Worm (Caenorhabditis elegans) whole organism, L3 larva: Measurements from ENCODE around the gene pals-32.

Experiments used
- ZK546.5 ChIP-seq: sonication (generic microtip); optimal IDR thresholded peaks from 2 replicates; lab custom pipeline; 2017; ENCODE audit warnings: missing biosample characterization, missing genetic modification characterization
- aly-2 ChIP-seq: fragments of 150-350 bp; optimal IDR thresholded peaks from 2 replicates; lab custom pipeline; 2014; ENCODE audit warnings: missing biosample characterization, missing genetic modification characterization
- ama-1 ChIP-seq: fragments of 150-350 bp; optimal IDR thresholded peaks from 2 replicates; lab custom pipeline; 2018
- ceh-16 ChIP-seq: sonication (generic microtip); optimal IDR thresholded peaks from 2 replicates; lab custom pipeline; 2017; ENCODE audit warnings: missing biosample characterization, missing genetic modification characterization
- ceh-9 ChIP-seq: sonication (generic microtip); optimal IDR thresholded peaks from 2 replicates; lab custom pipeline; 2018; ENCODE audit warnings: missing biosample characterization, missing genetic modification characterization
- daf-12 ChIP-seq: fragments of 150-350 bp; optimal IDR thresholded peaks from 2 replicates; lab custom pipeline; 2014; ENCODE audit warnings: missing biosample characterization, missing genetic modification reagents, missing genetic modification characterization
- egl-5 ChIP-seq: fragments of 150-350 bp; optimal IDR thresholded peaks from 2 replicates; lab custom pipeline; 2017; ENCODE audit warnings: missing biosample characterization, missing genetic modification reagents, missing genetic modification characterization, inconsistent platforms
- elt-1 ChIP-seq: fragments of 150-350 bp; optimal IDR thresholded peaks from 2 replicates; lab custom pipeline; 2014; ENCODE audit warnings: missing biosample characterization, missing genetic modification characterization
- elt-3 ChIP-seq, 3 experiments: fragments of 150-350 bp in 1 of 3; sonication (generic microtip) in 2 of 3; optimal IDR thresholded peaks; 2 replicates in 2 of 3; 4 replicates in 1 of 3; lab custom pipeline; 2014 to 2017; ENCODE audit warnings: missing biosample characterization in 3 of 3, missing genetic modification characterization in 3 of 3
- eor-1 ChIP-seq, 2 experiments: fragments of 150-350 bp; optimal IDR thresholded peaks; 2 replicates each; lab custom pipeline; 2014 to 2018; ENCODE audit warnings: missing biosample characterization in 2 of 2, missing genetic modification characterization in 2 of 2
- fkh-2 ChIP-seq: fragments of 150-350 bp; optimal IDR thresholded peaks from 2 replicates; lab custom pipeline; 2014; ENCODE audit warnings: missing biosample characterization, missing genetic modification reagents, missing genetic modification characterization
- fos-1 ChIP-seq: fragments of 150-350 bp; optimal IDR thresholded peaks from 2 replicates; lab custom pipeline; 2014; ENCODE audit warnings: missing biosample characterization, missing genetic modification characterization
- hmg-11 ChIP-seq: sonication (generic microtip); optimal IDR thresholded peaks from 2 replicates; lab custom pipeline; 2016; ENCODE audit warnings: missing genetic modification characterization, missing compliant biosample characterization
- lin-15B ChIP-seq: fragments of 150-350 bp; optimal IDR thresholded peaks from 2 replicates; lab custom pipeline; 2014; ENCODE audit warnings: missing biosample characterization, missing genetic modification characterization
- lin-39 ChIP-seq: fragments of 150-350 bp; optimal IDR thresholded peaks from 2 replicates; lab custom pipeline; 2018; ENCODE audit warnings: missing biosample characterization, missing genetic modification reagents, missing genetic modification characterization
- lsy-12 ChIP-seq: sonication (generic microtip); optimal IDR thresholded peaks from 2 replicates; lab custom pipeline; 2016; ENCODE audit warnings: mild to moderate bottlenecking, missing genetic modification characterization, missing compliant biosample characterization
- mdl-1 ChIP-seq: fragments of 150-350 bp; optimal IDR thresholded peaks from 2 replicates; lab custom pipeline; 2014; ENCODE audit warnings: missing biosample characterization, missing genetic modification characterization
- mml-1 ChIP-seq: fragments of 150-350 bp; sonication (generic microtip); optimal IDR thresholded peaks from 3 replicates; lab custom pipeline; 2014; ENCODE audit warnings: missing biosample characterization, missing genetic modification characterization
- nfya-1 ChIP-seq: sonication (generic microtip); optimal IDR thresholded peaks from 2 replicates; lab custom pipeline; 2017; ENCODE audit warnings: missing genetic modification characterization, mild to moderate bottlenecking, missing compliant biosample characterization, antibody characterized with exemption, moderate library complexity; ENCODE audit not compliant: insufficient read depth
- nhr-11 ChIP-seq: fragments of 150-350 bp; optimal IDR thresholded peaks from 2 replicates; lab custom pipeline; 2014; ENCODE audit warnings: missing biosample characterization, missing genetic modification characterization
- nhr-12 ChIP-seq: fragments of 150-350 bp; optimal IDR thresholded peaks from 2 replicates; lab custom pipeline; 2014; ENCODE audit warnings: missing biosample characterization, missing genetic modification characterization
- nhr-237 ChIP-seq: fragments of 150-350 bp; optimal IDR thresholded peaks from 2 replicates; lab custom pipeline; 2014; ENCODE audit warnings: missing biosample characterization, missing genetic modification characterization
- nhr-28 ChIP-seq: fragments of 150-350 bp; optimal IDR thresholded peaks from 2 replicates; lab custom pipeline; 2014; ENCODE audit warnings: missing biosample characterization, missing genetic modification characterization
- nhr-67 ChIP-seq: fragments of 150-350 bp; optimal IDR thresholded peaks from 2 replicates; lab custom pipeline; 2014; ENCODE audit warnings: missing biosample characterization, missing genetic modification characterization
- nhr-76 ChIP-seq: fragments of 150-350 bp; sonication (generic microtip); optimal IDR thresholded peaks from 5 replicates; lab custom pipeline; 2014; ENCODE audit warnings: missing biosample characterization, missing genetic modification characterization
- nhr-77 ChIP-seq: fragments of 150-350 bp; optimal IDR thresholded peaks from 2 replicates; lab custom pipeline; 2014; ENCODE audit warnings: missing biosample characterization, missing genetic modification characterization
- pha-4 ChIP-seq: fragments of 150-350 bp; optimal IDR thresholded peaks from 2 replicates; lab custom pipeline; 2014; ENCODE audit warnings: missing biosample characterization, missing genetic modification reagents, missing genetic modification characterization
- pqm-1 ChIP-seq: fragments of 150-350 bp; optimal IDR thresholded peaks from 2 replicates; lab custom pipeline; 2017; ENCODE audit warnings: missing biosample characterization, missing genetic modification characterization, inconsistent platforms
- sea-2 ChIP-seq: fragments of 150-350 bp; sonication (generic microtip); optimal IDR thresholded peaks from 4 replicates; lab custom pipeline; 2014; ENCODE audit warnings: missing biosample characterization, missing genetic modification reagents, missing genetic modification characterization
- skn-1 ChIP-seq: fragments of 150-350 bp; optimal IDR thresholded peaks from 2 replicates; lab custom pipeline; 2014; ENCODE audit warnings: missing biosample characterization, missing genetic modification characterization
- snpc-4 ChIP-seq: fragments of 150-350 bp; optimal IDR thresholded peaks from 2 replicates; lab custom pipeline; 2014; ENCODE audit warnings: missing biosample characterization, missing genetic modification characterization
- tbx-2 ChIP-seq: sonication (generic microtip); optimal IDR thresholded peaks from 2 replicates; lab custom pipeline; 2016; ENCODE audit warnings: mild to moderate bottlenecking, missing genetic modification characterization, missing compliant biosample characterization
- unc-62 ChIP-seq: fragments of 150-350 bp; sonication (generic microtip); optimal IDR thresholded peaks from 4 replicates; lab custom pipeline; 2014; ENCODE audit warnings: missing biosample characterization, missing genetic modification reagents, missing genetic modification characterization
- ztf-11 ChIP-seq: fragments of 150-350 bp; optimal IDR thresholded peaks from 2 replicates; lab custom pipeline; 2014; ENCODE audit warnings: missing biosample characterization, missing genetic modification characterization

The pals-32 gene

ce11 chrV:2909525-2909924 is 13.1 kb downstream of the pals-32 start, which contains the start of gene zmp-3:
Gene zmp-3 (minus strand): TSS chrV:2909625.
- TF ChIP-seq sea-2 (GFP tag; lab: Kevin White, UChicago) = no peak
- TF ChIP-seq lin-15B (tag; lab: Kevin White, UChicago) = no peak
- TF ChIP-seq nhr-12 (tag; lab: Kevin White, UChicago) = no peak
- TF ChIP-seq skn-1 (tag; lab: Kevin White, UChicago) = no peak
- TF ChIP-seq daf-12 (tag; lab: Kevin White, UChicago) = no peak

- TF ChIP-seq nhr-67 (no peak), hmg-11 (tag; lab: Kevin White, UChicago) (no peak), lin-15B (tag; lab: Kevin White, UChicago) (no peak), skn-1 (tag; lab: Kevin White, UChicago) (no peak), nhr-11 (tag; lab: Kevin White, UChicago) (no peak), lsy-12 (tag; lab: Kevin White, UChicago) (no peak), nhr-28 (tag; lab: Kevin White, UChicago) (no peak), nfya-1 (tag; lab: Kevin White, UChicago) (no peak), nhr-12 (tag; lab: Kevin White, UChicago) (no peak), sea-2 (GFP tag; lab: Kevin White, UChicago) (no peak), fos-1 (tag; lab: Kevin White, UChicago) (no peak), elt-1 (tag; lab: Kevin White, UChicago) (no peak), aly-2 (tag; lab: Kevin White, UChicago) (no peak), nhr-77 (no peak), nhr-237 (no peak), eor-1 (tag; optimal IDR thresholded peaks at IDR 0.05; lab: Kevin White, UChicago) (no peak)
Measured at ce11 chrV:2912901-2913300, 16.5 kb downstream of the pals-32 start, which contains the start of gene C31B8.9. Gene C31B8.9 (minus strand): TSS chrV:2913001.

ce11 chrV:2913948-2914347 is 17.5 kb downstream of the pals-32 start, which contains the start of gene srh-146:
Gene srh-146 (plus strand): TSS chrV:2914248.
- no peak for TF ChIP-seq pha-4
- no peak for TF ChIP-seq ceh-9
- TF ChIP-seq mml-1 (tag; lab: Kevin White, UChicago) = no peak
- TF ChIP-seq eor-1 (tag; optimal IDR thresholded peaks at IDR 0.05; lab: Kevin White, UChicago) = no peak
- no peak for TF ChIP-seq nhr-28 (tag; lab: Kevin White, UChicago)
- TF ChIP-seq pqm-1 = no peak
- no peak for TF ChIP-seq lsy-12 (tag; lab: Kevin White, UChicago)
- no peak for TF ChIP-seq unc-62
- no peak for TF ChIP-seq fkh-2 (tag; lab: Kevin White, UChicago)
- no peak for TF ChIP-seq skn-1 (tag; lab: Kevin White, UChicago)
- no peak for TF ChIP-seq nhr-67
- TF ChIP-seq lin-15B (tag; lab: Kevin White, UChicago) = no peak
- TF ChIP-seq fos-1 (tag; lab: Kevin White, UChicago) = no peak
- no peak for TF ChIP-seq nhr-76 (tag; lab: Kevin White, UChicago)
- TF ChIP-seq nhr-11 (tag; lab: Kevin White, UChicago) = no peak
- TF ChIP-seq mdl-1 = no peak
- TF ChIP-seq ceh-16 (tag; lab: Kevin White, UChicago) = no peak
- TF ChIP-seq egl-5 (tag; lab: Kevin White, UChicago) = no peak
- TF ChIP-seq snpc-4 (tag; lab: Kevin White, UChicago) = no peak

- no peak for TF ChIP-seq eor-1 (tag; optimal IDR thresholded peaks at IDR 0.05; lab: Kevin White, UChicago)
- no peak for TF ChIP-seq nhr-28 (tag; lab: Kevin White, UChicago)
- no peak for TF ChIP-seq elt-1 (tag; lab: Kevin White, UChicago)
- no peak for TF ChIP-seq pqm-1
- no peak for TF ChIP-seq egl-5 (tag; lab: Kevin White, UChicago)
- TF ChIP-seq nhr-12 (tag; lab: Kevin White, UChicago) = no peak
- no peak for TF ChIP-seq mml-1 (tag; lab: Kevin White, UChicago)
- no peak for TF ChIP-seq ama-1 (lab: Kevin White, UChicago)
- TF ChIP-seq tbx-2 (tag; lab: Kevin White, UChicago) = no peak
- no peak for TF ChIP-seq lin-39 (tag; lab: Kevin White, UChicago)
- no peak for TF ChIP-seq elt-3 (tag; optimal IDR thresholded peaks at IDR 0.05; lab: Kevin White, UChicago)
- no peak for TF ChIP-seq nhr-237
- no peak for TF ChIP-seq ZK546.5
- TF ChIP-seq ztf-11 = no peak
- no peak for TF ChIP-seq nhr-11 (tag; lab: Kevin White, UChicago)
- TF ChIP-seq lsy-12 (tag; lab: Kevin White, UChicago) = no peak
- no peak for TF ChIP-seq snpc-4 (tag; lab: Kevin White, UChicago)
Measured at ce11 chrV:2920125-2920524, 23.7 kb downstream of the pals-32 start.
